Worm (Caenorhabditis elegans): ENCODE measurements around the gene lyst-1.

- no peak for TF ChIP-seq jun-1 (tag; optimal IDR thresholded peaks at IDR 0.05)
- TF ChIP-seq unc-130 (tag; optimal IDR thresholded peaks at IDR 0.05), result no peak
- no peak for TF ChIP-seq unc-30 (tag; optimal IDR thresholded peaks at IDR 0.05)
- no peak for TF ChIP-seq skn-1 (tag; optimal IDR thresholded peaks at IDR 0.05)
- no peak for TF ChIP-seq efl-3 (GFP tag; optimal IDR thresholded peaks at IDR 0.05)
- TF ChIP-seq lin-39 (tag; optimal IDR thresholded peaks at IDR 0.05), result no peak
- no peak for TF ChIP-seq fos-1 (tag; optimal IDR thresholded peaks at IDR 0.05)
Measured at ce11 chrX:12178351-12179089, 37.6 kb upstream of the lyst-1 start.
